Fruit fly (Drosophila melanogaster): ENCODE data around the gene Mayo.

DNA sequence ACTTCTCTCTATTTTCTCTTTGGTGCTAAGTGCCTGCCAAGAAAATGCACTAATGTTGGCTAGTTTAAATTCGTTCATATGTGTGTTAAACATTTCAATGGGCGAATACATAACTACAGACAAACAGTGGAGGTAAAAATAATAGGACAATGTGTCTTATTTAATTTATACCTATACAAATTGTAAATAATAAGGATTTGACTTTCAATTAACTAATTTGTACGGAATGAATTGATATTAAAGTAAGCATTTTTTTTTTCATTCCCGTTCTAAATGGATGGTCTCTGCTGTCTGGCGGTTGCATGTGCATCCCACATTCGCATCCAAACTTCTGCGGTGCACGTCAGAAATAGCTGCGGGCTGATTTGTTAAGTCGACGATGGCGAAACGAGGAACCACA, 37.9 kb upstream of the Mayo start:
- no peak for TF ChIP-seq Sin3A (optimal IDR thresholded peaks at IDR 0.05)
- no peak for TF ChIP-seq insv (optimal IDR thresholded peaks at IDR 0.05)
- TF ChIP-seq Myc (optimal IDR thresholded peaks at IDR 0.05) = no peak
- TF ChIP-seq h (optimal IDR thresholded peaks at IDR 0.05) = no peak
- TF ChIP-seq psq (optimal IDR thresholded peaks at IDR 0.05) = no peak
- no peak for TF ChIP-seq ttk (optimal IDR thresholded peaks at IDR 0.05)

All from Kc167 (cell line).